Fruit fly (Drosophila melanogaster) whole organism, embryonic: ENCODE data around the gene CG45544.

Experiments
- Abd-B ChIP-seq: fragments of 200-800 bp; sonication (Bioruptor generic); optimal IDR thresholded peaks from 2 replicates; lab custom pipeline; 2018; ENCODE audit warnings: missing biosample characterization, mild to moderate bottlenecking, missing genetic modification characterization, moderate library complexity
- Adf1 ChIP-seq: fragments of 200-800 bp; sonication (Bioruptor generic); IDR thresholded peaks from 2 replicates; pipeline ENCODE4 v1.3.6; 2022; ENCODE audit warnings: missing biosample characterization, missing genetic modification characterization
- Aef1 ChIP-seq: fragments of 200-800 bp; sonication (Bioruptor generic); IDR thresholded peaks from 3 replicates; pipeline ENCODE4 v1.3.6; 2022; ENCODE audit warnings: missing biosample characterization, missing genetic modification characterization
- Blimp-1 ChIP-seq: fragments of 200-800 bp; sonication (Bioruptor generic); optimal IDR thresholded peaks from 3 replicates; lab custom pipeline; 2018; ENCODE audit warnings: missing biosample characterization, missing genetic modification characterization, mild to moderate bottlenecking, moderate library complexity, missing genetic modification reagents
- CG11560 ChIP-seq: fragments of 200-800 bp; sonication (Bioruptor generic); IDR thresholded peaks from 3 replicates; pipeline ENCODE4 v1.3.6; 2022; ENCODE audit warnings: missing biosample characterization, missing genetic modification characterization
- CG11696 ChIP-seq: fragments of 200-800 bp; sonication (Bioruptor generic); IDR thresholded peaks from 2 replicates; pipeline ENCODE4 v1.3.6; 2022; ENCODE audit warnings: missing biosample characterization, missing genetic modification characterization
- CG12744 ChIP-seq: fragments of 200-800 bp; sonication (Bioruptor generic); optimal IDR thresholded peaks from 2 replicates; lab custom pipeline; 2016; ENCODE audit warnings: missing biosample characterization, missing genetic modification characterization
- CG13296 ChIP-seq: fragments of 200-800 bp; sonication (Bioruptor generic); optimal IDR thresholded peaks from 3 replicates; lab custom pipeline; 2018; ENCODE audit warnings: missing biosample characterization, mild to moderate bottlenecking, missing genetic modification characterization
- CG14860 ChIP-seq: fragments of 200-800 bp; sonication (Bioruptor generic); IDR thresholded peaks from 3 replicates; pipeline ENCODE4 v1.3.6; 2022; ENCODE audit warnings: missing biosample characterization, missing genetic modification characterization; ENCODE audit not compliant: partially characterized antibody
- CG15269 ChIP-seq: fragments of 200-800 bp; sonication (Bioruptor generic); optimal IDR thresholded peaks from 2 replicates; lab custom pipeline; 2018; ENCODE audit warnings: missing biosample characterization, mild to moderate bottlenecking, missing genetic modification characterization, moderate library complexity
- CG1647 ChIP-seq: fragments of 200-800 bp; sonication (Bioruptor generic); optimal IDR thresholded peaks from 3 replicates; lab custom pipeline; 2016; ENCODE audit warnings: missing biosample characterization, missing genetic modification characterization
- CG17328 ChIP-seq: fragments of 200-800 bp; sonication (Bioruptor generic); IDR thresholded peaks from 2 replicates; pipeline ENCODE4 v1.3.6; 2022; ENCODE audit warnings: missing biosample characterization, missing genetic modification characterization
- CG17359 ChIP-seq: fragments of 200-800 bp; sonication (Bioruptor generic); optimal IDR thresholded peaks from 3 replicates; lab custom pipeline; 2018; ENCODE audit warnings: missing biosample characterization, mild to moderate bottlenecking, missing genetic modification characterization, moderate library complexity
- CG17612 ChIP-seq: fragments of 200-800 bp; sonication (Bioruptor generic); IDR thresholded peaks from 2 replicates; pipeline ENCODE4 v1.3.6; 2022; ENCODE audit warnings: missing biosample characterization, missing genetic modification characterization
- CG18599 ChIP-seq: fragments of 200-800 bp; sonication (Bioruptor generic); optimal IDR thresholded peaks from 3 replicates; lab custom pipeline; 2017; ENCODE audit warnings: missing biosample characterization, missing genetic modification characterization, mild to moderate bottlenecking, moderate library complexity, missing genetic modification reagents
- CG18619 ChIP-seq: fragments of 200-800 bp; sonication (Bioruptor generic); optimal IDR thresholded peaks from 3 replicates; lab custom pipeline; 2017; ENCODE audit warnings: missing biosample characterization, mild to moderate bottlenecking, missing genetic modification characterization
- CG2712 ChIP-seq: fragments of 200-800 bp; optimal IDR thresholded peaks from 3 replicates; lab custom pipeline; 2019; ENCODE audit warnings: missing biosample characterization, mild to moderate bottlenecking, missing genetic modification characterization, moderate library complexity
- CG3163 ChIP-seq: fragments of 200-800 bp; sonication (Bioruptor generic); optimal IDR thresholded peaks from 3 replicates; lab custom pipeline; 2016; ENCODE audit warnings: missing biosample characterization, missing genetic modification characterization
- CG33213 ChIP-seq: fragments of 200-800 bp; sonication (Bioruptor generic); optimal IDR thresholded peaks from 3 replicates; lab custom pipeline; 2016; ENCODE audit warnings: missing biosample characterization, missing genetic modification characterization
- CG3726 ChIP-seq: fragments of 200-800 bp; sonication (Bioruptor generic); IDR thresholded peaks from 3 replicates; pipeline ENCODE4, ENCODE4 v1.3.6; 2022; ENCODE audit warnings: missing biosample characterization, missing genetic modification characterization
- CG42726 ChIP-seq: fragments of 200-800 bp; sonication (Bioruptor generic); IDR thresholded peaks from 2 replicates; pipeline ENCODE4 v1.3.6; 2022; ENCODE audit warnings: missing biosample characterization, missing genetic modification characterization; ENCODE audit not compliant: partially characterized antibody
- CG5245 ChIP-seq: fragments of 200-800 bp; sonication (Bioruptor generic); optimal IDR thresholded peaks from 3 replicates; lab custom pipeline; 2016; ENCODE audit warnings: missing biosample characterization, missing genetic modification characterization
- CG6175 ChIP-seq: fragments of 200-800 bp; sonication (Bioruptor generic); IDR thresholded peaks from 3 replicates; pipeline ENCODE4 v1.3.6; 2022; ENCODE audit warnings: missing biosample characterization, missing genetic modification characterization
- CG9817 ChIP-seq: fragments of 200-800 bp; sonication (Bioruptor generic); optimal IDR thresholded peaks from 2 replicates; lab custom pipeline; 2018; ENCODE audit warnings: missing biosample characterization, mild to moderate bottlenecking, missing genetic modification characterization, moderate library complexity
- CG9876 ChIP-seq: fragments of 200-800 bp; sonication (Bioruptor generic); optimal IDR thresholded peaks from 2 replicates; lab custom pipeline; 2016; ENCODE audit warnings: missing biosample characterization, missing genetic modification characterization
- Dbx ChIP-seq: fragments of 200-800 bp; sonication (Bioruptor generic); IDR thresholded peaks from 3 replicates; pipeline ENCODE4 v1.3.6; 2022; ENCODE audit warnings: missing biosample characterization, missing genetic modification characterization
- Dll ChIP-seq: fragments of 200-800 bp; sonication (Bioruptor generic); IDR thresholded peaks from 4 replicates; pipeline ENCODE4 v1.3.6; 2022; ENCODE audit warnings: missing biosample characterization, missing genetic modification characterization; ENCODE audit not compliant: partially characterized antibody
- Fer2 ChIP-seq: fragments of 200-800 bp; sonication (Bioruptor generic); optimal IDR thresholded peaks from 2 replicates; lab custom pipeline; 2018; ENCODE audit warnings: missing biosample characterization, mild to moderate bottlenecking, missing genetic modification characterization, moderate library complexity
- Gug ChIP-seq: fragments of 200-800 bp; sonication (Bioruptor generic); IDR thresholded peaks from 4 replicates; pipeline ENCODE4 v1.3.6; 2022; ENCODE audit warnings: missing biosample characterization, missing genetic modification characterization
- Hr3 ChIP-seq: fragments of 200-800 bp; sonication (Bioruptor generic); optimal IDR thresholded peaks from 3 replicates; lab custom pipeline; 2016; ENCODE audit warnings: missing biosample characterization, missing genetic modification characterization
- Neu2 ChIP-seq: fragments of 200-800 bp; sonication (Bioruptor generic); optimal IDR thresholded peaks from 3 replicates; lab custom pipeline; 2016; ENCODE audit warnings: missing biosample characterization, missing genetic modification characterization, borderline replicate concordance
- PHDP ChIP-seq: fragments of 200-800 bp; sonication (Bioruptor generic); optimal IDR thresholded peaks from 3 replicates; lab custom pipeline; 2018; ENCODE audit warnings: missing biosample characterization, mild to moderate bottlenecking, missing genetic modification characterization, moderate library complexity
- Poxn ChIP-seq: fragments of 200-800 bp; sonication (Bioruptor generic); IDR thresholded peaks from 2 replicates; pipeline ENCODE4 v1.3.6; 2022; ENCODE audit warnings: missing biosample characterization, missing genetic modification characterization
- Sox100B ChIP-seq: fragments of 200-800 bp; sonication (Bioruptor generic); optimal IDR thresholded peaks from 3 replicates; lab custom pipeline; 2018; ENCODE audit warnings: missing biosample characterization, mild to moderate bottlenecking, missing genetic modification characterization
- Sry-δ ChIP-seq: fragments of 200-800 bp; sonication (Bioruptor generic); optimal IDR thresholded peaks from 2 replicates; lab custom pipeline; 2016; ENCODE audit warnings: missing biosample characterization, missing genetic modification characterization
- Ssrp ChIP-seq: fragments of 200-800 bp; sonication (Bioruptor generic); optimal IDR thresholded peaks from 2 replicates; lab custom pipeline; 2018; ENCODE audit warnings: missing biosample characterization, mild to moderate bottlenecking, missing genetic modification characterization, moderate library complexity
- ab ChIP-seq: fragments of 200-800 bp; sonication (Bioruptor generic); optimal IDR thresholded peaks from 2 replicates; lab custom pipeline; 2016; ENCODE audit warnings: missing biosample characterization, missing genetic modification characterization
- bigmax ChIP-seq: fragments of 200-800 bp; sonication (Bioruptor generic); optimal IDR thresholded peaks from 2 replicates; lab custom pipeline; 2018; ENCODE audit warnings: missing biosample characterization, mild to moderate bottlenecking, missing genetic modification characterization
- chn ChIP-seq: fragments of 200-800 bp; sonication (Bioruptor generic); optimal IDR thresholded peaks from 2 replicates; lab custom pipeline; 2016; ENCODE audit warnings: missing biosample characterization, missing genetic modification characterization
- cwo ChIP-seq: fragments of 200-800 bp; sonication (Bioruptor generic); optimal IDR thresholded peaks from 3 replicates; lab custom pipeline; 2017; ENCODE audit warnings: missing biosample characterization, missing genetic modification characterization, mild to moderate bottlenecking, moderate library complexity, missing genetic modification reagents
- ewg ChIP-seq: fragments of 200-800 bp; sonication (Bioruptor generic); optimal IDR thresholded peaks from 3 replicates; lab custom pipeline; 2017; ENCODE audit warnings: mild to moderate bottlenecking, missing biosample characterization, missing genetic modification reagents, missing genetic modification characterization
- fd102C ChIP-seq: fragments of 200-800 bp; sonication (Bioruptor generic); optimal IDR thresholded peaks from 2 replicates; lab custom pipeline; 2018; ENCODE audit warnings: missing biosample characterization, mild to moderate bottlenecking, missing genetic modification characterization, moderate library complexity
- fru ChIP-seq: fragments of >200 bp; optimal IDR thresholded peaks from 2 replicates; lab custom pipeline; 2017
- gfzf ChIP-seq: fragments of 200-800 bp; sonication (Bioruptor generic); optimal IDR thresholded peaks from 2 replicates; lab custom pipeline; 2016; ENCODE audit warnings: missing biosample characterization, mild to moderate bottlenecking, missing genetic modification characterization, moderate library complexity
- h ChIP-seq: fragments of >200 bp; optimal IDR thresholded peaks from 2 replicates; lab custom pipeline; 2017
- lmd ChIP-seq: fragments of 200-800 bp; sonication (Bioruptor generic); IDR thresholded peaks from 2 replicates; pipeline ENCODE4 v1.3.6; 2022; ENCODE audit warnings: missing biosample characterization, missing genetic modification characterization
- nom ChIP-seq: fragments of 200-800 bp; sonication (Bioruptor generic); optimal IDR thresholded peaks from 2 replicates; lab custom pipeline; 2017; ENCODE audit warnings: missing biosample characterization, missing genetic modification characterization, mild to moderate bottlenecking, moderate library complexity, missing genetic modification reagents
- ro ChIP-seq: fragments of 200-800 bp; sonication (Bioruptor generic); IDR thresholded peaks from 2 replicates; pipeline ENCODE4 v1.3.6; 2022; ENCODE audit warnings: missing biosample characterization, missing genetic modification characterization
- salm ChIP-seq: fragments of 200-800 bp; sonication (Bioruptor generic); optimal IDR thresholded peaks from 2 replicates; lab custom pipeline; 2018; ENCODE audit warnings: missing biosample characterization, mild to moderate bottlenecking, missing genetic modification characterization
- slbo ChIP-seq: fragments of 200-800 bp; sonication (Bioruptor generic); IDR thresholded peaks from 2 replicates; pipeline ENCODE4 v1.3.6; 2022; ENCODE audit warnings: missing biosample characterization, missing genetic modification characterization
- slou ChIP-seq: fragments of 200-800 bp; sonication (Bioruptor generic); optimal IDR thresholded peaks from 3 replicates; lab custom pipeline; 2016; ENCODE audit warnings: missing biosample characterization, missing genetic modification characterization

Gene CG45544

dm6 chr3R:29230552-29231102 is 25.7 kb upstream of the CG45544 start (continued):
- peak; percentile 20; the same call in 1 of the 2 replicates for TF ChIP-seq Poxn (GFP tag; lab: Robert Waterston, UW)
- no peak for TF ChIP-seq CG17359 (tag; lab: Kevin White, UChicago)
- TF ChIP-seq salm (tag; lab: Kevin White, UChicago): no peak
- no peak for TF ChIP-seq ewg (GFP tag; lab: Kevin White, UChicago)
- no peak for TF ChIP-seq nom (GFP tag; lab: Kevin White, UChicago)
- TF ChIP-seq Abd-B (GFP tag; lab: Kevin White, UChicago): no peak
- TF ChIP-seq CG12744 (GFP tag; lab: Kevin White, UChicago): no peak
- no peak for TF ChIP-seq CG18619 (GFP tag; lab: Kevin White, UChicago)
- TF ChIP-seq CG42726 (GFP tag; lab: Robert Waterston, UW): no peak
- no peak for TF ChIP-seq CG5245 (GFP tag; lab: Kevin White, UChicago)
- TF ChIP-seq CG11560 (tag; lab: Robert Waterston, UW): no peak
- TF ChIP-seq Sox100B: no peak
- no peak for TF ChIP-seq fru (lab: Kevin White, UChicago)
- TF ChIP-seq Gug (GFP tag; lab: Robert Waterston, UW): no peak
- TF ChIP-seq CG14860 (GFP tag; lab: Robert Waterston, UW): no peak
- no peak for TF ChIP-seq Neu2
- no peak for TF ChIP-seq bigmax (GFP tag; lab: Kevin White, UChicago)
- TF ChIP-seq Fer2 (tag; lab: Kevin White, UChicago): no peak
- TF ChIP-seq Ssrp (tag; lab: Kevin White, UChicago): no peak
- 0 out of 3 replicates have a peak, but pooled peaks have one; percentile 8 for TF ChIP-seq CG6175 (GFP tag; lab: Robert Waterston, UW)
- no peak for TF ChIP-seq CG18599 (GFP tag; lab: Kevin White, UChicago)
- TF ChIP-seq CG15269 (tag; lab: Kevin White, UChicago): no peak
- no peak for TF ChIP-seq Sry-δ (GFP tag; lab: Kevin White, UChicago)
- TF ChIP-seq ab (GFP tag; lab: Kevin White, UChicago): no peak
- peak; percentile 61 for TF ChIP-seq cwo
- TF ChIP-seq CG33213: no peak
- TF ChIP-seq Aef1: peak; percentile 49; the same call in 1 of the 3 replicates
- TF ChIP-seq slbo (GFP tag; lab: Robert Waterston, UW): peak; percentile 45; the same call in 1 of the 2 replicates
- no peak for TF ChIP-seq CG3163 (GFP tag; lab: Kevin White, UChicago)
- TF ChIP-seq PHDP: no peak
- TF ChIP-seq Dll: no peak
- TF ChIP-seq h (lab: Kevin White, UChicago): no peak
- no peak for TF ChIP-seq chn (GFP tag; lab: Kevin White, UChicago)
- TF ChIP-seq lmd (GFP tag; lab: Robert Waterston, UW): peak; percentile 42; the same call in 1 of the 2 replicates
- TF ChIP-seq CG3726 (GFP tag; lab: Robert Waterston, UW): no peak
- no peak for TF ChIP-seq CG1647
- no peak for TF ChIP-seq CG9876 (GFP tag; lab: Kevin White, UChicago)
- no peak for TF ChIP-seq CG11696 (GFP tag; lab: Robert Waterston, UW)
- TF ChIP-seq CG17612 (GFP tag; lab: Robert Waterston, UW): no peak
- TF ChIP-seq Hr3 (GFP tag; lab: Kevin White, UChicago): no peak
- TF ChIP-seq gfzf (GFP tag; lab: Kevin White, UChicago): no peak
- TF ChIP-seq CG17328 (GFP tag; lab: Robert Waterston, UW): no peak
- TF ChIP-seq Dbx (GFP tag; lab: Robert Waterston, UW): 0 out of 3 replicates have a peak, but pooled peaks have one; percentile 55
- no peak for TF ChIP-seq ro (GFP tag; lab: Robert Waterston, UW)
- TF ChIP-seq CG9817: no peak
- no peak for TF ChIP-seq CG13296 (GFP tag; lab: Kevin White, UChicago)
- TF ChIP-seq fd102C (GFP tag; lab: Kevin White, UChicago): no peak
- no peak for TF ChIP-seq CG2712
- no peak for TF ChIP-seq Adf1
- TF ChIP-seq Blimp-1: no peak
- TF ChIP-seq slou (GFP tag; lab: Kevin White, UChicago): no peak
